Fruit fly (Drosophila melanogaster) whole organism, embryonic: ENCODE data around the gene CG15208.

ENCODE experiments used
- ATbp ChIP-seq: fragments of 200-800 bp; sonication (Bioruptor generic); optimal IDR thresholded peaks from 2 replicates; lab custom pipeline; 2017; ENCODE audit warnings: missing biosample characterization, mild to moderate bottlenecking, missing genetic modification characterization, missing genetic modification reagents
- Adf1 ChIP-seq: fragments of 200-800 bp; sonication (Bioruptor generic); IDR thresholded peaks from 2 replicates; pipeline ENCODE4 v1.3.6; 2022; ENCODE audit warnings: missing biosample characterization, missing genetic modification characterization
- Awh ChIP-seq: fragments of 200-800 bp; sonication (Bioruptor generic); IDR thresholded peaks from 2 replicates; pipeline ENCODE4, ENCODE4 v1.3.6; 2022; ENCODE audit warnings: missing biosample characterization, missing genetic modification characterization
- Bteb2 ChIP-seq: fragments of 200-800 bp; sonication (Bioruptor generic); optimal IDR thresholded peaks from 2 replicates; lab custom pipeline; 2016; ENCODE audit warnings: missing biosample characterization, missing genetic modification characterization
- CG10543 ChIP-seq: fragments of 200-800 bp; sonication (Bioruptor generic); optimal IDR thresholded peaks from 3 replicates; lab custom pipeline; 2017; ENCODE audit warnings: missing biosample characterization, mild to moderate bottlenecking, missing genetic modification characterization, moderate library complexity
- CG10565 ChIP-seq: fragments of 200-800 bp; sonication (Bioruptor generic); optimal IDR thresholded peaks from 3 replicates; lab custom pipeline; 2016; ENCODE audit warnings: missing biosample characterization, mild to moderate bottlenecking, missing genetic modification characterization
- CG11456 ChIP-seq: fragments of 200-800 bp; sonication (Bioruptor generic); IDR thresholded peaks from 3 replicates; pipeline ENCODE4 v1.3.6; 2022; ENCODE audit warnings: missing biosample characterization, missing genetic modification characterization
- CG12769 ChIP-seq: fragments of 200-800 bp; sonication (Bioruptor generic); optimal IDR thresholded peaks from 2 replicates; lab custom pipeline; 2019; ENCODE audit warnings: missing biosample characterization, mild to moderate bottlenecking, missing genetic modification characterization, moderate library complexity
- CG13287 ChIP-seq: fragments of 200-800 bp; sonication (Bioruptor generic); IDR thresholded peaks from 2 replicates; pipeline ENCODE4 v1.3.6; 2022; ENCODE audit warnings: missing biosample characterization, missing genetic modification characterization; ENCODE audit not compliant: partially characterized antibody
- CG14441 ChIP-seq: fragments of 200-800 bp; sonication (Bioruptor generic); IDR thresholded peaks from 2 replicates; pipeline ENCODE4 v1.3.6; 2022; ENCODE audit warnings: missing biosample characterization, missing genetic modification characterization
- CG15073 ChIP-seq: fragments of 200-800 bp; sonication (Bioruptor generic); optimal IDR thresholded peaks from 2 replicates; lab custom pipeline; 2016; ENCODE audit warnings: missing biosample characterization, missing genetic modification characterization
- CG15601 ChIP-seq: fragments of 200-800 bp; sonication (Bioruptor generic); optimal IDR thresholded peaks from 3 replicates; lab custom pipeline; 2019; ENCODE audit warnings: missing biosample characterization, mild to moderate bottlenecking, missing genetic modification characterization, moderate library complexity
- CG1792 ChIP-seq: fragments of 200-800 bp; sonication (Bioruptor generic); optimal IDR thresholded peaks from 2 replicates; lab custom pipeline; 2016; ENCODE audit warnings: missing biosample characterization, missing genetic modification characterization
- CG30431 ChIP-seq: fragments of 200-800 bp; sonication (Bioruptor generic); optimal IDR thresholded peaks from 2 replicates; lab custom pipeline; 2017; ENCODE audit warnings: missing biosample characterization, missing genetic modification characterization
- CG6854 ChIP-seq: fragments of 200-800 bp; sonication (Bioruptor generic); optimal IDR thresholded peaks from 3 replicates; lab custom pipeline; 2017; ENCODE audit warnings: missing biosample characterization, mild to moderate bottlenecking, missing genetic modification characterization
- CG9727 ChIP-seq: fragments of 200-800 bp; sonication (Bioruptor generic); optimal IDR thresholded peaks from 3 replicates; lab custom pipeline; 2017; ENCODE audit warnings: missing biosample characterization, mild to moderate bottlenecking, missing genetic modification characterization
- CG9817 ChIP-seq: fragments of 200-800 bp; sonication (Bioruptor generic); optimal IDR thresholded peaks from 2 replicates; lab custom pipeline; 2018; ENCODE audit warnings: missing biosample characterization, mild to moderate bottlenecking, missing genetic modification characterization, moderate library complexity
- Camta ChIP-seq: fragments of 200-800 bp; sonication (Bioruptor generic); optimal IDR thresholded peaks from 2 replicates; lab custom pipeline; 2016; ENCODE audit warnings: missing biosample characterization, missing genetic modification characterization
- D19A ChIP-seq: fragments of 200-800 bp; optimal IDR thresholded peaks from 3 replicates; lab custom pipeline; 2019; ENCODE audit warnings: missing biosample characterization, mild to moderate bottlenecking, missing genetic modification characterization, moderate library complexity
- Dp ChIP-seq: fragments of 200-800 bp; sonication (Bioruptor generic); optimal IDR thresholded peaks from 2 replicates; lab custom pipeline; 2018; ENCODE audit warnings: missing biosample characterization, mild to moderate bottlenecking, missing genetic modification characterization, moderate library complexity
- Ets97D ChIP-seq: fragments of 200-800 bp; sonication (Bioruptor generic); optimal IDR thresholded peaks from 3 replicates; lab custom pipeline; 2016; ENCODE audit warnings: missing biosample characterization, missing genetic modification characterization
- H15 ChIP-seq: fragments of 200-800 bp; sonication (Bioruptor generic); IDR thresholded peaks from 3 replicates; pipeline ENCODE4 v1.3.6; 2022; ENCODE audit warnings: missing biosample characterization, missing genetic modification characterization
- Hmx ChIP-seq: fragments of 200-800 bp; sonication (Bioruptor generic); optimal IDR thresholded peaks from 2 replicates; lab custom pipeline; 2016; ENCODE audit warnings: missing biosample characterization, missing genetic modification characterization
- Kr ChIP-seq: fragments of 200-800 bp; sonication (Bioruptor generic); optimal IDR thresholded peaks from 2 replicates; lab custom pipeline; 2017; ENCODE audit warnings: missing biosample characterization, mild to moderate bottlenecking, missing genetic modification characterization
- Lhr ChIP-seq: fragments of 200-800 bp; sonication (Bioruptor generic); optimal IDR thresholded peaks from 3 replicates; lab custom pipeline; 2017; ENCODE audit warnings: mild to moderate bottlenecking, missing biosample characterization, missing genetic modification reagents, missing genetic modification characterization
- Lpt ChIP-seq: fragments of >200 bp; optimal IDR thresholded peaks from 2 replicates; lab custom pipeline; 2018; ENCODE audit warnings: missing biosample characterization, missing genetic modification characterization
- MESR4 ChIP-seq: fragments of 200-800 bp; sonication (Bioruptor generic); optimal IDR thresholded peaks from 2 replicates; lab custom pipeline; 2018; ENCODE audit warnings: missing biosample characterization, mild to moderate bottlenecking, missing genetic modification characterization, moderate library complexity
- MTF-1 ChIP-seq: fragments of 200-800 bp; sonication (Bioruptor generic); optimal IDR thresholded peaks from 2 replicates; lab custom pipeline; 2018; ENCODE audit warnings: missing biosample characterization, mild to moderate bottlenecking, missing genetic modification characterization, borderline replicate concordance
- NFAT ChIP-seq: fragments of 200-800 bp; sonication (Bioruptor generic); IDR thresholded peaks from 2 replicates; pipeline ENCODE4 v1.3.6; 2022; ENCODE audit warnings: missing biosample characterization, missing genetic modification characterization
- Oaz ChIP-seq: fragments of 200-800 bp; sonication (Bioruptor generic); IDR thresholded peaks from 2 replicates; pipeline ENCODE4 v1.3.6; 2022; ENCODE audit warnings: missing biosample characterization, missing genetic modification characterization
- Opbp ChIP-seq: fragments of 200-800 bp; sonication (Bioruptor generic); IDR thresholded peaks from 3 replicates; pipeline ENCODE4 v1.3.6; 2022; ENCODE audit warnings: missing biosample characterization, missing genetic modification characterization; ENCODE audit not compliant: partially characterized antibody
- Side ChIP-seq: fragments of 200-800 bp; sonication (Bioruptor generic); optimal IDR thresholded peaks from 2 replicates; lab custom pipeline; 2016; ENCODE audit warnings: missing biosample characterization, missing genetic modification characterization
- Sox100B ChIP-seq: fragments of 200-800 bp; sonication (Bioruptor generic); optimal IDR thresholded peaks from 3 replicates; lab custom pipeline; 2018; ENCODE audit warnings: missing biosample characterization, mild to moderate bottlenecking, missing genetic modification characterization
- Taf1 ChIP-seq: fragments of 200-800 bp; sonication (Bioruptor generic); IDR thresholded peaks from 2 replicates; pipeline ENCODE4 v1.3.6; 2022; ENCODE audit warnings: missing biosample characterization, missing genetic modification characterization
- YL-1 ChIP-seq: fragments of 200-800 bp; sonication (Bioruptor generic); optimal IDR thresholded peaks from 3 replicates; lab custom pipeline; 2017; ENCODE audit warnings: missing biosample characterization, mild to moderate bottlenecking, missing genetic modification characterization
- chinmo ChIP-seq: fragments of 200-800 bp; sonication (Bioruptor generic); IDR thresholded peaks from 4 replicates; pipeline ENCODE4 v1.3.6; 2022; ENCODE audit warnings: missing biosample characterization, missing genetic modification characterization; ENCODE audit not compliant: partially characterized antibody
- dpn ChIP-seq, 2 experiments: fragments of 200-800 bp; sonication (Bioruptor generic); optimal IDR thresholded peaks; 3 replicates each; lab custom pipeline; 2016; ENCODE audit warnings: missing biosample characterization in 2 of 2, missing genetic modification characterization in 2 of 2
- dysf ChIP-seq: fragments of 200-800 bp; sonication (Bioruptor generic); IDR thresholded peaks from 3 replicates; pipeline ENCODE4 v1.3.6; 2022; ENCODE audit warnings: missing biosample characterization, missing genetic modification characterization
- hth ChIP-seq: fragments of >200 bp; optimal IDR thresholded peaks from 2 replicates; lab custom pipeline; 2017; ENCODE audit warnings: inconsistent platforms
- lola ChIP-seq, 3 experiments: fragments of >200 bp in 2 of 3; fragments of 200-800 bp in 1 of 3; sonication (Bioruptor generic) in 1 of 3; optimal IDR thresholded peaks; 2 replicates each; lab custom pipeline; 2017 to 2019; ENCODE audit warnings: missing biosample characterization in 3 of 3, missing genetic modification characterization in 3 of 3, mild to moderate bottlenecking in 1 of 3, moderate library complexity in 1 of 3
- nmo ChIP-seq: fragments of 200-800 bp; sonication (Bioruptor generic); optimal IDR thresholded peaks from 2 replicates; lab custom pipeline; 2018; ENCODE audit warnings: missing biosample characterization, mild to moderate bottlenecking, missing genetic modification characterization, moderate library complexity
- odd ChIP-seq: fragments of 200-800 bp; sonication (Bioruptor generic); optimal IDR thresholded peaks from 2 replicates; lab custom pipeline; 2017; ENCODE audit warnings: missing biosample characterization, mild to moderate bottlenecking, missing genetic modification characterization
- org-1 ChIP-seq: fragments of 200-800 bp; sonication (Bioruptor generic); optimal IDR thresholded peaks from 2 replicates; lab custom pipeline; 2017; ENCODE audit warnings: missing biosample characterization, missing genetic modification characterization
- psq ChIP-seq: fragments of 200-800 bp; sonication (Bioruptor generic); optimal IDR thresholded peaks from 2 replicates; lab custom pipeline; 2017; ENCODE audit warnings: missing biosample characterization, missing genetic modification characterization
- pzg ChIP-seq: fragments of 200-800 bp; sonication (Bioruptor generic); optimal IDR thresholded peaks from 3 replicates; lab custom pipeline; 2018; ENCODE audit warnings: missing biosample characterization, mild to moderate bottlenecking, missing genetic modification characterization, moderate library complexity
- sqz ChIP-seq: fragments of 200-800 bp; sonication (Bioruptor generic); optimal IDR thresholded peaks from 3 replicates; lab custom pipeline; 2018; ENCODE audit warnings: missing biosample characterization, mild to moderate bottlenecking, missing genetic modification characterization
- sr ChIP-seq: fragments of 200-800 bp; sonication (Bioruptor generic); IDR thresholded peaks from 3 replicates; pipeline ENCODE4 v1.3.6; 2022; ENCODE audit warnings: missing biosample characterization, missing genetic modification characterization
- tgo ChIP-seq: fragments of 200-800 bp; sonication (Bioruptor generic); IDR thresholded peaks from 3 replicates; pipeline ENCODE4 v1.3.6; 2022; ENCODE audit warnings: missing biosample characterization, missing genetic modification characterization
- unc-4 ChIP-seq: fragments of 200-800 bp; sonication (Bioruptor generic); IDR thresholded peaks from 2 replicates; pipeline ENCODE4 v1.3.6; 2022; ENCODE audit warnings: missing biosample characterization, missing genetic modification characterization; ENCODE audit not compliant: partially characterized antibody
- zen2 ChIP-seq: fragments of 200-800 bp; sonication (Bioruptor generic); IDR thresholded peaks from 3 replicates; pipeline ENCODE4 v1.3.6; 2022; ENCODE audit warnings: missing biosample characterization, missing genetic modification characterization; ENCODE audit not compliant: partially characterized antibody
- zf30C ChIP-seq: fragments of 200-800 bp; sonication (Bioruptor generic); optimal IDR thresholded peaks from 3 replicates; lab custom pipeline; 2018; ENCODE audit warnings: missing biosample characterization, mild to moderate bottlenecking, missing genetic modification characterization

The CG15208 gene

dm6 chrX:10899232-10899631 lies 533 bp upstream of the CG15208 start, which contains the start of gene CG1582 (continued):
- no peak for TF ChIP-seq zen2 (GFP tag; lab: Robert Waterston, UW)
- TF ChIP-seq dpn (GFP tag; optimal IDR thresholded peaks at IDR 0.05; lab: Kevin White, UChicago): peak in 1 of 2 experiments; percentile 23
- TF ChIP-seq zf30C (GFP tag; lab: Kevin White, UChicago): no peak
- peak; percentile 52 for TF ChIP-seq pzg (GFP tag; lab: Kevin White, UChicago)
- TF ChIP-seq Side (GFP tag; lab: Kevin White, UChicago): no peak
- TF ChIP-seq CG10543: no peak
- no peak for TF ChIP-seq org-1 (GFP tag; lab: Kevin White, UChicago)
- TF ChIP-seq CG11456 (GFP tag; lab: Robert Waterston, UW): no peak
- no peak for TF ChIP-seq sr (GFP tag; lab: Robert Waterston, UW)
- no peak for TF ChIP-seq Bteb2 (GFP tag; lab: Kevin White, UChicago)
- peak; percentile 42; the same call in 1 of the 2 replicates for TF ChIP-seq unc-4 (GFP tag; lab: Robert Waterston, UW)
- peak; percentile 4 for TF ChIP-seq D19A
- no peak for TF ChIP-seq Hmx
- TF ChIP-seq MESR4 (GFP tag; lab: Kevin White, UChicago): no peak
- no peak for TF ChIP-seq psq
- TF ChIP-seq chinmo (GFP tag; lab: Robert Waterston, UW): no peak
- no peak for TF ChIP-seq dysf (GFP tag; lab: Robert Waterston, UW)
- no peak for TF ChIP-seq Sox100B (GFP tag; lab: Kevin White, UChicago)
- peak; percentile 14 for TF ChIP-seq CG15601
- TF ChIP-seq lola (GFP tag; optimal IDR thresholded peaks at IDR 0.05; lab: Kevin White, UChicago): peak in 1 of 3 experiments; percentile 30
- no peak for TF ChIP-seq Awh (GFP tag; lab: Robert Waterston, UW)
- TF ChIP-seq CG30431 (GFP tag; lab: Kevin White, UChicago): no peak
- no peak for TF ChIP-seq Adf1 (GFP tag; lab: Robert Waterston, UW)
- peak; percentile 62 for TF ChIP-seq nmo (GFP tag; lab: Kevin White, UChicago)
- peak; percentile 7 for TF ChIP-seq odd (GFP tag; lab: Kevin White, UChicago)
- TF ChIP-seq Kr (GFP tag; lab: Kevin White, UChicago): no peak
- TF ChIP-seq ATbp (GFP tag; lab: Kevin White, UChicago): no peak
- TF ChIP-seq NFAT (GFP tag; lab: Robert Waterston, UW): no peak
- TF ChIP-seq CG14441 (GFP tag; lab: Robert Waterston, UW): no peak
- TF ChIP-seq Oaz (GFP tag; lab: Robert Waterston, UW): no peak
- TF ChIP-seq CG1792 (GFP tag; lab: Kevin White, UChicago): no peak
- no peak for TF ChIP-seq sqz
- TF ChIP-seq Lhr (GFP tag; lab: Kevin White, UChicago): peak; percentile 11
- TF ChIP-seq CG6854 (GFP tag; lab: Kevin White, UChicago): no peak
- TF ChIP-seq H15 (GFP tag; lab: Robert Waterston, UW): no peak
- no peak for TF ChIP-seq CG12769 (tag; lab: Kevin White, UChicago)
- TF ChIP-seq Ets97D (GFP tag; lab: Kevin White, UChicago): peak; percentile 4
- no peak for TF ChIP-seq CG10565 (GFP tag; lab: Kevin White, UChicago)
- peak; percentile 6 for TF ChIP-seq CG9817
- TF ChIP-seq CG9727: no peak
- TF ChIP-seq Camta (GFP tag; lab: Kevin White, UChicago): no peak
- no peak for TF ChIP-seq MTF-1 (GFP tag; lab: Kevin White, UChicago)
- no peak for TF ChIP-seq tgo
- no peak for TF ChIP-seq hth (lab: Kevin White, UChicago)
- TF ChIP-seq Lpt (GFP tag; lab: Kevin White, UChicago): no peak
- TF ChIP-seq YL-1 (GFP tag; lab: Kevin White, UChicago): peak; percentile 14
- no peak for TF ChIP-seq CG15073
- TF ChIP-seq Taf1 (GFP tag; lab: Robert Waterston, UW): no peak
- TF ChIP-seq CG13287: peak; percentile 43; the same call in 1 of the 2 replicates
- TF ChIP-seq Dp: peak; percentile 80
- no peak for TF ChIP-seq Opbp
